Fruit fly (Drosophila melanogaster) whole organism, prepupa: Measurements from ENCODE around the gene RpL34a.

ENCODE experiments used
- CG6276 ChIP-seq: fragments of 200-800 bp; sonication (Bioruptor generic); optimal IDR thresholded peaks from 2 replicates; lab custom pipeline; 2017; ENCODE audit warnings: missing biosample characterization, mild to moderate bottlenecking, missing genetic modification characterization
- CG8632 ChIP-seq: fragments of 200-800 bp; sonication (Bioruptor generic); optimal IDR thresholded peaks from 3 replicates; lab custom pipeline; 2016; ENCODE audit warnings: missing biosample characterization, missing genetic modification characterization
- Eip93F ChIP-seq: fragments of 200-800 bp; sonication (Bioruptor generic); optimal IDR thresholded peaks from 2 replicates; lab custom pipeline; 2016; ENCODE audit warnings: missing biosample characterization, mild to moderate bottlenecking, missing genetic modification characterization
- Sox102F ChIP-seq: fragments of 200-800 bp; sonication (Bioruptor generic); optimal IDR thresholded peaks from 2 replicates; lab custom pipeline; 2016; ENCODE audit warnings: missing biosample characterization, mild to moderate bottlenecking, missing genetic modification characterization
- achi ChIP-seq: fragments of 200-800 bp; sonication (Bioruptor generic); optimal IDR thresholded peaks from 3 replicates; lab custom pipeline; 2016; ENCODE audit warnings: missing biosample characterization, missing genetic modification characterization
- svp ChIP-seq: fragments of 200-800 bp; sonication (Bioruptor generic); peaks from one replicate; lab custom pipeline; 2016; ENCODE audit warnings: missing biosample characterization, missing genetic modification characterization

DNA sequence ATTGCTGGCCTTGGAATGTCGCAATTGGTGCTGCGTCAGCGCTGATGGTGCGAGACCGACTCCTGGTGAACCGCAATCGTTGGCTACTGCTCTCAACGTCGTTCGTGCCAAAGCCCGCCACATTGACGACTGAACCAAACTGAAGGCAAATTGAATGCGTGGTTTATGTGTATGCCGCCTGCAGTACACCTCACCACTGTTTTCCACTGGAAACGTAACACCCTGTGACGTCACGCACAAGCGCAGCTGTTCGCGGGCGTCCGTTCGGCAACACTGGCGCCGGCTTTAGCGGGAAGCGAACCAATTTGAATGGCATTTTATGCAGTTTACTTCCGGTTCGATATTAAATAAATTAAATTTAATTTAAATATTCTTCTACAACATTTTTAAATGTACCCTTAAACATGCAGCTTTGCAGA, 3.8 kb downstream of the RpL34a start, which contains the start of gene Cmpk:
- TF ChIP-seq achi (GFP tag; lab: Kevin White, UChicago), result peak; percentile 70
- no peak for TF ChIP-seq Sox102F
- TF ChIP-seq Eip93F (GFP tag; lab: Kevin White, UChicago), result no peak
- TF ChIP-seq svp (GFP tag; lab: Kevin White, UChicago), result peak; percentile 91
- TF ChIP-seq CG8632, result peak; percentile 53
- no peak for TF ChIP-seq CG6276 (GFP tag; lab: Kevin White, UChicago)
